Fruit fly (Drosophila melanogaster): ENCODE measurements around the gene hzg.

hzg gene

dm6 chr3L:16047105-16047504 is 42.6 kb upstream of the hzg start (continued):
- TF ChIP-seq CG11398 (GFP tag; optimal IDR thresholded peaks at IDR 0.05), result no peak
- no peak for TF ChIP-seq CG17802 (tag; optimal IDR thresholded peaks at IDR 0.05)
- TF ChIP-seq CG15479 (GFP tag; optimal IDR thresholded peaks at IDR 0.05), result no peak
- TF ChIP-seq nerfin-1 (tag; optimal IDR thresholded peaks at IDR 0.05), result peak; percentile 7
- TF ChIP-seq Awh (GFP tag; IDR thresholded peaks at IDR 0.05), result no peak
- no peak for TF ChIP-seq sob (GFP tag; IDR thresholded peaks at IDR 0.05)
- TF ChIP-seq MBD-R2 (GFP tag; IDR thresholded peaks at IDR 0.05), result 0 out of 2 replicates have a peak, but pooled peaks have one; percentile 11
- TF ChIP-seq ham (GFP tag; IDR thresholded peaks at IDR 0.05), result no peak
- TF ChIP-seq BtbVII (GFP tag; optimal IDR thresholded peaks at IDR 0.05), result no peak
- no peak for TF ChIP-seq CG17359 (tag; optimal IDR thresholded peaks at IDR 0.05)
- TF ChIP-seq Eip74EF (GFP tag; optimal IDR thresholded peaks at IDR 0.05), result no peak
- no peak for TF ChIP-seq CG14050 (GFP tag; IDR thresholded peaks at IDR 0.05)
- no peak for TF ChIP-seq nau (GFP tag; optimal IDR thresholded peaks at IDR 0.05)
- TF ChIP-seq CG2202 (tag; optimal IDR thresholded peaks at IDR 0.05), result no peak
- no peak for TF ChIP-seq sd (tag; optimal IDR thresholded peaks at IDR 0.05)
- no peak for TF ChIP-seq wor (GFP tag; IDR thresholded peaks at IDR 0.05)
- no peak for TF ChIP-seq CG2120 (GFP tag; optimal IDR thresholded peaks at IDR 0.05)
- peak; percentile 67 to 82 for TF ChIP-seq Trl (optimal IDR thresholded peaks at IDR 0.05)
- TF ChIP-seq Trl (GFP tag; optimal IDR thresholded peaks at IDR 0.05), result no peak
- peak; percentile 60 for TF ChIP-seq CG7987 (GFP tag; optimal IDR thresholded peaks at IDR 0.05)
- peak; percentile 53 for TF ChIP-seq yki (optimal IDR thresholded peaks at IDR 0.05)
- no peak for TF ChIP-seq Ravus (GFP tag; IDR thresholded peaks at IDR 0.05)
- TF ChIP-seq CG12071 (GFP tag; optimal IDR thresholded peaks at IDR 0.05), result no peak
- no peak for TF ChIP-seq CG1603 (tag; optimal IDR thresholded peaks at IDR 0.05)
- no peak for TF ChIP-seq emc (GFP tag; optimal IDR thresholded peaks at IDR 0.05)
- no peak for TF ChIP-seq CG8359 (GFP tag; optimal IDR thresholded peaks at IDR 0.05; ENCODE audit: borderline replicate concordance)
- TF ChIP-seq gsb-n (tag; optimal IDR thresholded peaks at IDR 0.05), result no peak
- no peak for TF ChIP-seq lov (optimal IDR thresholded peaks at IDR 0.05)
- TF ChIP-seq lov (GFP tag; IDR thresholded peaks at IDR 0.05), result no peak
- TF ChIP-seq repo (GFP tag; optimal IDR thresholded peaks at IDR 0.05), result no peak
- no peak for TF ChIP-seq CG3847 (GFP tag; IDR thresholded peaks at IDR 0.05)
- TF ChIP-seq esg (GFP tag; conservative IDR thresholded peaks at IDR 0.05), result no peak
- TF ChIP-seq ci (GFP tag; IDR thresholded peaks at IDR 0.05), result no peak
- no peak for TF ChIP-seq Dll (GFP tag; IDR thresholded peaks at IDR 0.05; ENCODE audit: partially characterized antibody)
- TF ChIP-seq CG7928 (GFP tag; optimal IDR thresholded peaks at IDR 0.05), result no peak
- no peak for TF ChIP-seq CG8089 (GFP tag; optimal IDR thresholded peaks at IDR 0.05)
- no peak for TF ChIP-seq gfzf (GFP tag; optimal IDR thresholded peaks at IDR 0.05)
- TF ChIP-seq ewg (GFP tag; optimal IDR thresholded peaks at IDR 0.05), result peak; percentile 90
- TF ChIP-seq CG10321 (GFP tag; IDR thresholded peaks at IDR 0.05), result peak; percentile 58
- TF ChIP-seq Oaz (GFP tag; IDR thresholded peaks at IDR 0.05), result no peak
- TF ChIP-seq NfI (GFP tag; optimal IDR thresholded peaks at IDR 0.05), result no peak

- TF ChIP-seq Meics (GFP tag; optimal IDR thresholded peaks at IDR 0.05) (no peak), eyg (GFP tag; optimal IDR thresholded peaks at IDR 0.05) (no peak), C15 (GFP tag; IDR thresholded peaks at IDR 0.05) (no peak), nerfin-1 (tag; optimal IDR thresholded peaks at IDR 0.05) (no peak), CG2129 (GFP tag; IDR thresholded peaks at IDR 0.05; ENCODE audit: partially characterized antibody) (no peak), psq (GFP tag; optimal IDR thresholded peaks at IDR 0.05) (no peak), salm (tag; optimal IDR thresholded peaks at IDR 0.05) (no peak), tgo (GFP tag; IDR thresholded peaks at IDR 0.05) (peak; percentile 15; the same call in 1 of the 3 replicates), hb (GFP tag; IDR thresholded peaks at IDR 0.05; ENCODE audit: partially characterized antibody) (no peak), phol (tag; optimal IDR thresholded peaks at IDR 0.05) (no peak), CG12744 (GFP tag; optimal IDR thresholded peaks at IDR 0.05) (no peak), ara (GFP tag; IDR thresholded peaks at IDR 0.05) (no peak), Hmr (GFP tag; optimal IDR thresholded peaks at IDR 0.05) (no peak), CG4282 (GFP tag; optimal IDR thresholded peaks at IDR 0.05) (no peak)
Observed at dm6 chr3L:16046387-16047066, 42.0 kb upstream of the hzg start.
